Fruit fly (Drosophila melanogaster): ENCODE data around the gene CG8500.
A peak's percentile ranks its signal among the peaks of the same experiment; 100 is the strongest.

Gene CG8500

DNA sequence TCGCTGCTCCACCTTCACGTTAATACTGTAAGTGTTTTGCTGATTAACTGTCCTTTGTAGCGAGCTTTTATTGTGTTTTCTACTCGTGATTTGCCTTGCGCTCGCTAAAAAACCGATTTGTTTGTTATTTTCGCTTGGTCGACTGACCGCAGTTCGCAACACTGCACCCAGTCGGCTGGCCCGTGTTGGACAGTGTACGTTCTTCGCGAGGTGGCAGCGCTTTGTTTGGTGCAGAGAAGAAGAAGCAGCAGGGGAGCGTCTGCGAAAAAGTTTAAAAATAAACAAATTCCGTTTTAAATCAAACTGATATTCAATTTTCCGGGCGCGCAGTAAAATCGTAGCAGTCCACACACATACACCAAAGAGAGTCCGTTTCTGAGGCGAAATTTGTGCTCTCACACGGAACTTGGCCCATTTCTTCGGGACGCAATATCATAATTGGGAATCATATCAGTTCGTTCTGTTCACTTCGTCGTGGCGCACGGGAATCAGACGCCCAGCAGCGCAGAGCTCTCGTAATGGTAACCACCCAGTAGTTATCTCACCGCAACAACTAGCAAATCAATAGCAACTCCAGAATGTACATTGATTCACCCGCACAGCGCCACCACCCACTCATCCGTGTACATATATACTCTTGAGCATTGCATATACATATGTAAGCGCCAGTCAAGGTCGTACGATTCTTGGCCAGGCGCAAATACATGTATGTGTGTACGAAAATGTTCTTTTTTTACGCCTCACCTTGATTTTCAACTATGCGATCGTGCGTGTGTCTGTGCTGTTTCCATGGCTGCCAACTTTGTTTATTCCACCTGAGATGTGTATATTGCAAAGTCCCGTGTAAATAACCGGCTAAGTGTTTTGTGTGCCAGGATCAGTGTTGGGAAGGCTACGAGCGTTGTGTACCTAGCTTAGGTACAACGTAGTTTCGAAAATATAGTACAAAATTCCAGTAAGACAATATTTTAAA, 16.5 kb upstream of the CG8500 start, which contains the start of gene Naa80 (continued):
- TF ChIP-seq D19A (tag; optimal IDR thresholded peaks at IDR 0.05) (peak; percentile 25), NfI (GFP tag; optimal IDR thresholded peaks at IDR 0.05) (peak; percentile 82), CG15269 (tag; optimal IDR thresholded peaks at IDR 0.05) (peak; percentile 38), croc (GFP tag; conservative IDR thresholded peaks at IDR 0.05) (no peak), ken (GFP tag; IDR thresholded peaks at IDR 0.05) (peak; percentile 82), CG3838 (GFP tag; optimal IDR thresholded peaks at IDR 0.05) (no peak), fd64A (GFP tag; optimal IDR thresholded peaks at IDR 0.05) (no peak), Myb (GFP tag; optimal IDR thresholded peaks at IDR 0.05) (peak; percentile 96), Hey (tag; optimal IDR thresholded peaks at IDR 0.05) (peak; percentile 14), dm (GFP tag; optimal IDR thresholded peaks at IDR 0.05) (peak; percentile 67), z (GFP tag; IDR thresholded peaks at IDR 0.05) (no peak), Dbx (GFP tag; IDR thresholded peaks at IDR 0.05) (peak; percentile 78), zen (tag; optimal IDR thresholded peaks at IDR 0.05) (peak; percentile 15), twi (tag; optimal IDR thresholded peaks at IDR 0.05) (peak; percentile 5), unc-4 (GFP tag; IDR thresholded peaks at IDR 0.05; ENCODE audit: partially characterized antibody) (no peak; the same call in 1 of the 2 replicates), Doc3 (GFP tag; IDR thresholded peaks at IDR 0.05; ENCODE audit: partially characterized antibody) (no peak), CG7963 (GFP tag; IDR thresholded peaks at IDR 0.05; ENCODE audit: partially characterized antibody) (no peak), CG11695 (GFP tag; IDR thresholded peaks at IDR 0.05) (no peak), bowl (GFP tag; IDR thresholded peaks at IDR 0.05) (no peak), BEAF-32 (GFP tag; optimal IDR thresholded peaks at IDR 0.05) (peak; percentile 56), trh (GFP tag; optimal IDR thresholded peaks at IDR 0.05) (peak; percentile 19), vnd (GFP tag; IDR thresholded peaks at IDR 0.05; ENCODE audit: partially characterized antibody) (no peak), CG18764 (GFP tag; optimal IDR thresholded peaks at IDR 0.05) (peak; percentile 34), ttk (GFP tag; IDR thresholded peaks at IDR 0.05) (peak; percentile 46), kay (GFP tag; optimal IDR thresholded peaks at IDR 0.05) (peak; percentile 71), CG4360 (GFP tag; IDR thresholded peaks at IDR 0.05) (0 out of 2 replicates have a peak, but pooled peaks have one; percentile 11), CG12071 (GFP tag; optimal IDR thresholded peaks at IDR 0.05) (peak; percentile 32), CG10267 (tag; optimal IDR thresholded peaks at IDR 0.05) (peak; percentile 95), CG14014 (GFP tag; IDR thresholded peaks at IDR 0.05) (peak; percentile 60; the same call in 1 of the 2 replicates), D19B (GFP tag; optimal IDR thresholded peaks at IDR 0.05) (peak; percentile 8), lilli (GFP tag; optimal IDR thresholded peaks at IDR 0.05) (peak; percentile 75), Xbp1 (GFP tag; optimal IDR thresholded peaks at IDR 0.05) (peak; percentile 73), rib (GFP tag; IDR thresholded peaks at IDR 0.05) (peak; percentile 90), stc (GFP tag; IDR thresholded peaks at IDR 0.05) (no peak), grn (GFP tag; optimal IDR thresholded peaks at IDR 0.05) (peak; percentile 10), corto (GFP tag; optimal IDR thresholded peaks at IDR 0.05) (no peak), Ptx1 (GFP tag; IDR thresholded peaks at IDR 0.05) (peak; percentile 56), CG1603 (tag; optimal IDR thresholded peaks at IDR 0.05) (peak; percentile 84), kah (GFP tag; optimal IDR thresholded peaks at IDR 0.05) (peak; percentile 31), br (optimal IDR thresholded peaks at IDR 0.05) (no peak), Lpt (GFP tag; optimal IDR thresholded peaks at IDR 0.05) (no peak), gcm2 (GFP tag; optimal IDR thresholded peaks at IDR 0.05) (no peak), CG17802 (tag; optimal IDR thresholded peaks at IDR 0.05) (peak; percentile 33), Dll (GFP tag; IDR thresholded peaks at IDR 0.05; ENCODE audit: partially characterized antibody) (0 out of 4 replicates have a peak, but pooled peaks have one; percentile 39), HLH3B (GFP tag; IDR thresholded peaks at IDR 0.05) (peak; percentile 58), Dp (GFP tag; optimal IDR thresholded peaks at IDR 0.05) (peak; percentile 83), CG18011 (GFP tag; optimal IDR thresholded peaks at IDR 0.05) (peak; percentile 65), CG6175 (GFP tag; IDR thresholded peaks at IDR 0.05) (peak; percentile 70; the same call in 2 of the 3 replicates)

Measured in whole organism, embryonic.